Worm (Caenorhabditis elegans) whole organism, L3 larva: Measurements from ENCODE around the gene scc-2.
"Not testable (repeated sequence)": the region's sequence is repeated elsewhere in the genome, so short reads cannot be mapped to it uniquely, and the experiment has no call there.

Source experiments
- ZK546.5 ChIP-seq: sonication (generic microtip); optimal IDR thresholded peaks from 2 replicates; lab custom pipeline; 2017; ENCODE audit warnings: missing biosample characterization, missing genetic modification characterization
- ama-1 ChIP-seq: fragments of 150-350 bp; optimal IDR thresholded peaks from 2 replicates; lab custom pipeline; 2018
- ceh-16 ChIP-seq: sonication (generic microtip); optimal IDR thresholded peaks from 2 replicates; lab custom pipeline; 2017; ENCODE audit warnings: missing biosample characterization, missing genetic modification characterization
- ceh-28 ChIP-seq: fragments of 150-350 bp; optimal IDR thresholded peaks from 2 replicates; lab custom pipeline; 2014; ENCODE audit warnings: missing biosample characterization, missing genetic modification reagents, missing genetic modification characterization
- ceh-82 ChIP-seq: fragments of 150-350 bp; optimal IDR thresholded peaks from 2 replicates; lab custom pipeline; 2014; ENCODE audit warnings: missing biosample characterization, missing genetic modification characterization
- ceh-9 ChIP-seq: sonication (generic microtip); optimal IDR thresholded peaks from 2 replicates; lab custom pipeline; 2018; ENCODE audit warnings: missing biosample characterization, missing genetic modification characterization
- egl-27 ChIP-seq: sonication (generic microtip); optimal IDR thresholded peaks from 4 replicates; lab custom pipeline; 2017; ENCODE audit warnings: missing biosample characterization, missing genetic modification reagents, missing genetic modification characterization
- elt-1 ChIP-seq: fragments of 150-350 bp; optimal IDR thresholded peaks from 2 replicates; lab custom pipeline; 2014; ENCODE audit warnings: missing biosample characterization, missing genetic modification characterization
- elt-2 ChIP-seq: sonication (generic microtip); optimal IDR thresholded peaks from 2 replicates; lab custom pipeline; 2016; ENCODE audit warnings: missing genetic modification reagents, mild to moderate bottlenecking, missing genetic modification characterization, missing compliant biosample characterization
- elt-3 ChIP-seq, 3 experiments: fragments of 150-350 bp in 1 of 3; sonication (generic microtip) in 2 of 3; optimal IDR thresholded peaks; 2 replicates in 2 of 3; 4 replicates in 1 of 3; lab custom pipeline; 2014 to 2017; ENCODE audit warnings: missing biosample characterization in 3 of 3, missing genetic modification characterization in 3 of 3
- eor-1 ChIP-seq, 2 experiments: fragments of 150-350 bp; optimal IDR thresholded peaks; 2 replicates each; lab custom pipeline; 2014 to 2018; ENCODE audit warnings: missing biosample characterization in 2 of 2, missing genetic modification characterization in 2 of 2
- fkh-2 ChIP-seq: fragments of 150-350 bp; optimal IDR thresholded peaks from 2 replicates; lab custom pipeline; 2014; ENCODE audit warnings: missing biosample characterization, missing genetic modification reagents, missing genetic modification characterization
- fos-1 ChIP-seq: fragments of 150-350 bp; optimal IDR thresholded peaks from 2 replicates; lab custom pipeline; 2014; ENCODE audit warnings: missing biosample characterization, missing genetic modification characterization
- hmg-11 ChIP-seq: sonication (generic microtip); optimal IDR thresholded peaks from 2 replicates; lab custom pipeline; 2016; ENCODE audit warnings: missing genetic modification characterization, missing compliant biosample characterization
- jun-1 ChIP-seq: fragments of 150-350 bp; optimal IDR thresholded peaks from 2 replicates; lab custom pipeline; 2014; ENCODE audit warnings: missing biosample characterization, missing genetic modification reagents, missing genetic modification characterization
- lsy-12 ChIP-seq: sonication (generic microtip); optimal IDR thresholded peaks from 2 replicates; lab custom pipeline; 2016; ENCODE audit warnings: mild to moderate bottlenecking, missing genetic modification characterization, missing compliant biosample characterization
- mml-1 ChIP-seq: fragments of 150-350 bp; sonication (generic microtip); optimal IDR thresholded peaks from 3 replicates; lab custom pipeline; 2014; ENCODE audit warnings: missing biosample characterization, missing genetic modification characterization
- nfya-1 ChIP-seq: sonication (generic microtip); optimal IDR thresholded peaks from 2 replicates; lab custom pipeline; 2017; ENCODE audit warnings: missing genetic modification characterization, mild to moderate bottlenecking, missing compliant biosample characterization, antibody characterized with exemption, moderate library complexity; ENCODE audit not compliant: insufficient read depth
- nhr-11 ChIP-seq: fragments of 150-350 bp; optimal IDR thresholded peaks from 2 replicates; lab custom pipeline; 2014; ENCODE audit warnings: missing biosample characterization, missing genetic modification characterization
- nhr-23 ChIP-seq: fragments of 150-350 bp; optimal IDR thresholded peaks from 2 replicates; lab custom pipeline; 2014; ENCODE audit warnings: missing biosample characterization, missing genetic modification reagents, missing genetic modification characterization
- nhr-25 ChIP-seq: sonication (generic microtip); optimal IDR thresholded peaks from 2 replicates; lab custom pipeline; 2017; ENCODE audit warnings: missing biosample characterization, missing genetic modification characterization
- nhr-28 ChIP-seq: fragments of 150-350 bp; optimal IDR thresholded peaks from 2 replicates; lab custom pipeline; 2014; ENCODE audit warnings: missing biosample characterization, missing genetic modification characterization
- nhr-67 ChIP-seq: fragments of 150-350 bp; optimal IDR thresholded peaks from 2 replicates; lab custom pipeline; 2014; ENCODE audit warnings: missing biosample characterization, missing genetic modification characterization
- nhr-76 ChIP-seq: fragments of 150-350 bp; sonication (generic microtip); optimal IDR thresholded peaks from 5 replicates; lab custom pipeline; 2014; ENCODE audit warnings: missing biosample characterization, missing genetic modification characterization
- pha-4 ChIP-seq: fragments of 150-350 bp; optimal IDR thresholded peaks from 2 replicates; lab custom pipeline; 2014; ENCODE audit warnings: missing biosample characterization, missing genetic modification reagents, missing genetic modification characterization
- pqm-1 ChIP-seq: fragments of 150-350 bp; optimal IDR thresholded peaks from 2 replicates; lab custom pipeline; 2017; ENCODE audit warnings: missing biosample characterization, missing genetic modification characterization, inconsistent platforms
- sea-2 ChIP-seq: fragments of 150-350 bp; sonication (generic microtip); optimal IDR thresholded peaks from 4 replicates; lab custom pipeline; 2014; ENCODE audit warnings: missing biosample characterization, missing genetic modification reagents, missing genetic modification characterization
- skn-1 ChIP-seq: fragments of 150-350 bp; optimal IDR thresholded peaks from 2 replicates; lab custom pipeline; 2014; ENCODE audit warnings: missing biosample characterization, missing genetic modification characterization
- snpc-4 ChIP-seq: fragments of 150-350 bp; optimal IDR thresholded peaks from 2 replicates; lab custom pipeline; 2014; ENCODE audit warnings: missing biosample characterization, missing genetic modification characterization
- tbx-2 ChIP-seq: sonication (generic microtip); optimal IDR thresholded peaks from 2 replicates; lab custom pipeline; 2016; ENCODE audit warnings: mild to moderate bottlenecking, missing genetic modification characterization, missing compliant biosample characterization
- unc-39 ChIP-seq: sonication (generic microtip); optimal IDR thresholded peaks from 4 replicates; lab custom pipeline; 2017; ENCODE audit warnings: missing biosample characterization, missing genetic modification characterization
- unc-62 ChIP-seq: fragments of 150-350 bp; sonication (generic microtip); optimal IDR thresholded peaks from 4 replicates; lab custom pipeline; 2014; ENCODE audit warnings: missing biosample characterization, missing genetic modification reagents, missing genetic modification characterization
- ztf-11 ChIP-seq: fragments of 150-350 bp; optimal IDR thresholded peaks from 2 replicates; lab custom pipeline; 2014; ENCODE audit warnings: missing biosample characterization, missing genetic modification characterization
- ztf-4 ChIP-seq: fragments of 150-350 bp; optimal IDR thresholded peaks from 2 replicates; lab custom pipeline; 2014; ENCODE audit warnings: missing biosample characterization, missing genetic modification characterization

The scc-2 gene

ce11 chrII:263563-263962 lies at the start of gene scc-2:
TSS of gene scc-2 (minus strand) at chrII:263663.
- no peak for TF ChIP-seq snpc-4
- TF ChIP-seq nhr-67 (tag; lab: Kevin White, UChicago) = no peak
- no peak for TF ChIP-seq egl-27
- no peak for TF ChIP-seq nhr-11 (tag; lab: Kevin White, UChicago)

ce11 chrII:312110-312509 lies 48.6 kb upstream of the scc-2 start, which contains the start of gene mps-2:
TSS of gene mps-2 (minus strand) at chrII:312210.
- not testable (repeated sequence) for TF ChIP-seq unc-62; snpc-4; elt-1 (tag; lab: Kevin White, UChicago)

- TF ChIP-seq nhr-67 (tag; lab: Kevin White, UChicago) (no peak), jun-1 (tag; lab: Kevin White, UChicago) (no peak), skn-1 (tag; lab: Kevin White, UChicago) (no peak), nhr-28 (tag; lab: Kevin White, UChicago) (no peak), elt-3 (tag; optimal IDR thresholded peaks at IDR 0.05; lab: Kevin White, UChicago) (no peak)
Measured at ce11 chrII:307154-307553, 43.7 kb upstream of the scc-2 start, which contains the start of gene K01A2.4. TSS of gene K01A2.4 (plus strand) at chrII:307454.

DNA sequence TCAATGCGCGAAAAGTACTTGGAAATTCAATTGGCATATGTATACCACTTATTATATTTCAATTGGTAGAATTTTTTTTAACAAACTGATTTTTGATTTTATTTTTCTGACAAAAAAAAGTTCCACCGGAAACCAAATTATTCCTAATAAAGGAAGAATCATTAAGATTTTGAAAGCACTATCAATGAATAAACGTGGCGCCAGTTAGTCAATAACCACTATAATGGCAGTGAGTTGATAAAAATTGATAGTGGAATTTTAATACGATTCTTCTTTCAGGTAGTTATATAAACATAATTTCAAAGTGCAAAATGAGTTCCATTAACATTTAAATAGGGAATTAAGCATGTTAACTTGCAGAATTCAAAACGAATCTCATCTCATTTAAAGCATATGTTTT lies 42.2 kb upstream of the scc-2 start, which contains the start of gene col-69:
TSS of gene col-69 (minus strand) at position 101 of the 400 bp plus-strand sequence.
- TF ChIP-seq nfya-1 (no peak), elt-2 (tag; lab: Kevin White, UChicago) (peak; percentile 15), ceh-82 (tag; lab: Kevin White, UChicago) (no peak), fkh-2 (tag; lab: Kevin White, UChicago) (no peak)

ce11 chrII:303927-304711 lies 40.7 kb upstream of the scc-2 start:
- no peak for TF ChIP-seq ceh-82 (tag; lab: Kevin White, UChicago)
- no peak for TF ChIP-seq pqm-1 (tag; lab: Kevin White, UChicago)
- no peak for TF ChIP-seq nhr-67 (tag; lab: Kevin White, UChicago)
- TF ChIP-seq fos-1 (tag; lab: Kevin White, UChicago) = no peak
- TF ChIP-seq ZK546.5 = no peak
- no peak for TF ChIP-seq nhr-25 (tag; lab: Kevin White, UChicago)
- TF ChIP-seq ceh-28 = no peak
- TF ChIP-seq skn-1 (tag; lab: Kevin White, UChicago) = no peak
- TF ChIP-seq unc-39 = no peak
- no peak for TF ChIP-seq ama-1 (lab: Kevin White, UChicago)
- TF ChIP-seq nhr-28 (tag; lab: Kevin White, UChicago) = no peak
- no peak for TF ChIP-seq elt-2 (tag; lab: Kevin White, UChicago)
- no peak for TF ChIP-seq eor-1 (tag; optimal IDR thresholded peaks at IDR 0.05; lab: Kevin White, UChicago)
- no peak for TF ChIP-seq pha-4 (tag; lab: Kevin White, UChicago)
- TF ChIP-seq unc-62 = no peak
- no peak for TF ChIP-seq nhr-11 (tag; lab: Kevin White, UChicago)
- no peak for TF ChIP-seq ceh-16 (tag; lab: Kevin White, UChicago)
- no peak for TF ChIP-seq tbx-2 (tag; lab: Kevin White, UChicago)
- no peak for TF ChIP-seq snpc-4
- TF ChIP-seq lsy-12 (tag; lab: Kevin White, UChicago) = no peak

DNA sequence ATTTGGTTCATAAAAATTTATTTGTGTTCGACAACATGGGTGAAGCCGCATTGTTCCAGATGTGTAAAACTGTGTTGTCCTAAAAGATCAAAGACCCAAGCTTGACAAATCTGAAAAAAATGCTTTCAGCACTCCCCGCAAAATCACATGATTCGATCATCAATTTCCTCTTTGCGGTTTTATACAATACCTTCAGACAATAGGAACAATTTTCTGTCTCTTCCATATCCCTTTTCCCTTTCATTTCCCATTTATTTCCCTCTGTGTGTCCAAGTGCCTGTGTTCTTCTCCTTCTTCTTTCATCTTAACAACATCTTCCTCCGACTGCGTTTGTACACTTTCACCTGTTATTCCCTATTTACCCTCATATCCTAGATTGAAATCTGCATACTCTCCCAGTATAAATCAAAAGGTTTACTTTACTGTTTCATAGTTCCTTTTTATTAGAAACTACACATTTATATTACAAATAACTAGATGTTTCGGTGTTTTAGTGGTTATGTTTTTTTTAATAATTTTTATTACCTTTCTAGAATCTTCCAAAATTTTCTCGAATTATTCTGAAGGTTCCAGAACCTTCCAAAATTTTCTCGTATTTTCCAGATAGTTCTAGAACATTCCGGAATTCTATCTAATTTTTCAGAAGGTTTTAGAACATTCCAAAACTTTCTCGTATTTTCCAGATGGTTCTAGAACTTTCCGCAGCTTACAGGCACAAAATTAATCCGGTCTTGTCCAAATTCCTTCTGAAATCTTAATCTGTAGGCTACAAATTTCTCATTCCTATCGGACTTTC lies 37.7 kb upstream of the scc-2 start, which contains the start of gene K01A2.5:
TSS of gene K01A2.5 (plus strand) at position 297 of the 796 bp plus-strand sequence.
- TF ChIP-seq sea-2 (GFP tag; lab: Kevin White, UChicago) (no peak), nhr-76 (tag; lab: Kevin White, UChicago) (no peak), mml-1 (tag; lab: Kevin White, UChicago) (no peak), hmg-11 (no peak), fos-1 (tag; lab: Kevin White, UChicago) (no peak), elt-2 (tag; lab: Kevin White, UChicago) (no peak), nhr-23 (tag; lab: Kevin White, UChicago) (peak; percentile 86), ztf-11 (no peak), lsy-12 (tag; lab: Kevin White, UChicago) (no peak), ceh-9 (tag; lab: Kevin White, UChicago) (no peak), ZK546.5 (no peak), nhr-25 (tag; lab: Kevin White, UChicago) (peak; percentile 70), ztf-4 (tag; lab: Kevin White, UChicago) (no peak), nfya-1 (no peak), elt-3 (tag; optimal IDR thresholded peaks at IDR 0.05; lab: Kevin White, UChicago) (no peak), tbx-2 (tag; lab: Kevin White, UChicago) (no peak)
